In genomic region chr3R:4542614-4543191, dm6 we compare ENCODE assay signal across 2 fruit fly cellular contexts.
TF ChIP-seq lines count a peak whose summit lies in the region.

No protein-coding gene starts in this region.

- no peak for TF ChIP-seq CTCF in whole organism, embryonic (GFP tag; optimal IDR thresholded peaks at IDR 0.05; lab: Kevin White, UChicago)

TF ChIP-seq in whole organism, embryonic, 481 proteins besides CTCF, POLR2A, EP300 and RAD21:
- TF ChIP-seq CG11456 (GFP tag; IDR thresholded peaks at IDR 0.05; lab: Robert Waterston, UW) (peak; percentile 63; the same call in 2 of the 3 replicates), Hr39 (optimal IDR thresholded peaks at IDR 0.05; lab: Kevin White, UChicago) (peak; percentile 94), Bteb2 (GFP tag; optimal IDR thresholded peaks at IDR 0.05; lab: Kevin White, UChicago) (no peak), Dref (GFP tag; IDR thresholded peaks at IDR 0.05; lab: Robert Waterston, UW) (peak; percentile 26; the same call in 1 of the 2 replicates)

TF ChIP-seq in whole organism, wandering third instar larva, 38 proteins besides CTCF, POLR2A, EP300 and RAD21:
- TF ChIP-seq Dfd (GFP tag; optimal IDR thresholded peaks at IDR 0.05; lab: Kevin White, UChicago) (peak; percentile 100), GATAd (GFP tag; optimal IDR thresholded peaks at IDR 0.05; lab: Kevin White, UChicago) (no peak)

Comparison
In these comparisons a context has a peak if more than half of its experiments do, and no peak if none do; other contexts are left out.
1. Of the 10 proteins assayed by ChIP-seq in both whole organism, embryonic and whole organism, wandering third instar larva: peak only in whole organism, embryonic: none; only in whole organism, wandering third instar larva: Dfd; in both: none; in neither: 9.